Worm (Caenorhabditis elegans) whole organism, midembryonic: ENCODE measurements around the gene clec-168.

Experiments used
- T22C8.4 ChIP-seq: fragments of 200-800 bp; sonication (Bioruptor generic); IDR thresholded peaks from 2 replicates; pipeline ENCODE4 v1.3.6; 2022; ENCODE audit warnings: missing genetic modification characterization, missing compliant biosample characterization
- cog-1 ChIP-seq: sonication (generic microtip); optimal IDR thresholded peaks from 2 replicates; lab custom pipeline; 2016; ENCODE audit warnings: missing genetic modification characterization, missing compliant biosample characterization
- flt-1 ChIP-seq: fragments of 200-800 bp; sonication (Bioruptor generic); IDR thresholded peaks from 2 replicates; pipeline ENCODE4 v1.3.6; 2022; ENCODE audit warnings: missing genetic modification characterization, missing compliant biosample characterization
- klf-2 ChIP-seq: fragments of 200-800 bp; sonication (Bioruptor generic); conservative IDR thresholded peaks from 2 replicates; pipeline ENCODE4 v1.3.6; 2022; ENCODE audit warnings: missing genetic modification reagents, missing genetic modification characterization, missing compliant biosample characterization
- med-1 ChIP-seq: sonication (generic microtip); optimal IDR thresholded peaks from 2 replicates; lab custom pipeline; 2017; ENCODE audit warnings: missing genetic modification characterization, mild to moderate bottlenecking, missing compliant biosample characterization, antibody characterized with exemption, missing genetic modification reagents; ENCODE audit not compliant: insufficient read depth
- ref-1 ChIP-seq: fragments of 200-800 bp; sonication (Bioruptor generic); conservative IDR thresholded peaks from 2 replicates; pipeline ENCODE4 v1.3.6; 2022; ENCODE audit warnings: missing genetic modification reagents, missing genetic modification characterization, missing compliant biosample characterization
- tab-1 ChIP-seq: fragments of 200-800 bp; sonication (Bioruptor generic); IDR thresholded peaks from 2 replicates; pipeline ENCODE4 v1.3.6; 2022; ENCODE audit warnings: missing genetic modification characterization, missing compliant biosample characterization
- ztf-23 ChIP-seq: fragments of 200-800 bp; sonication (Bioruptor generic); IDR thresholded peaks from 2 replicates; pipeline ENCODE4 v1.3.6; 2022; ENCODE audit warnings: missing genetic modification reagents, missing genetic modification characterization, missing compliant biosample characterization
- ztf-29 ChIP-seq: fragments of 200-800 bp; sonication (Bioruptor generic); IDR thresholded peaks from 2 replicates; pipeline ENCODE4 v1.3.6; 2022; ENCODE audit warnings: missing genetic modification reagents, missing genetic modification characterization, missing compliant biosample characterization

clec-168 gene

DNA sequence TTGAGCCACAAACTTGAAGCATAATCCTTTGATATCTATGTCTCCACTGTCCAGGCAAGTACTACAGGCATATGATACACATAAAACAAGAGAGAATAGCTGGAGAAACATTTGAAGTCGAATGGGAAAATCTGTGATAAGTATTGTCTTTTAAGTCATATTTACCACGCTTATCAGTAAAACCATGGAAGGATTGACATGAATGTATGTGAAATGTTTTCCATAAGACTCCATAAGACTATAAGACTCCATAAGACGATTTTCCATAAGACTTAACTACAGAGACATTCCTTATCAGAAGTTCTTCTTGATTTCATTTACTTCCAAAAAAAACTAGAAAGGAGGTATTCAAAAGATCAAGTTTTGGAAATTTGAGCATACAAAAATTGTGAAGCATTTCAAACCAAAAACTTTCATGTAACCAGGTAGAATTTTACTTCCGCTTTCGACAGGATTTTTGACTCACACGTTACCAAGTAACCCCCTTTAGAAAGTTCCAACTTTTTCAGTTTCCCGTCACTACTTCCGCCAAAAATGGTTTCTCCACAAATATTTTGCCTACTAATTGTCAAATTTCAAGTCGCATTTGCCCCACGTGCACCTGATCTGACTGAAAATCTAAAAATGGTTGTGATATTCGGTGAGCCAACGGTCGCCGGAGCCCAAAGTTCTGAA is 9.9 kb upstream of the clec-168 start, which contains the start of the genes clec-165 and F38A1.11:
Gene clec-165 (minus strand): TSS at position 125 of the 675 bp plus-strand sequence.
Gene F38A1.11 (plus strand): TSS at position 625 of the 675 bp plus-strand sequence.
- TF ChIP-seq ztf-29 (GFP tag; lab: Robert Waterston, UW), result no peak
- TF ChIP-seq T22C8.4 (GFP tag; lab: Robert Waterston, UW), result no peak
- TF ChIP-seq tab-1 (GFP tag; lab: Robert Waterston, UW), result no peak
- TF ChIP-seq cog-1 (tag; lab: Kevin White, UChicago), result no peak
- no peak for TF ChIP-seq ref-1 (GFP tag; lab: Robert Waterston, UW)
- TF ChIP-seq med-1 (GFP tag; lab: Kevin White, UChicago), result no peak
- no peak for TF ChIP-seq ztf-23 (GFP tag; lab: Robert Waterston, UW)
- TF ChIP-seq flt-1, result no peak
- TF ChIP-seq klf-2 (GFP tag; lab: Robert Waterston, UW), result no peak

DNA sequence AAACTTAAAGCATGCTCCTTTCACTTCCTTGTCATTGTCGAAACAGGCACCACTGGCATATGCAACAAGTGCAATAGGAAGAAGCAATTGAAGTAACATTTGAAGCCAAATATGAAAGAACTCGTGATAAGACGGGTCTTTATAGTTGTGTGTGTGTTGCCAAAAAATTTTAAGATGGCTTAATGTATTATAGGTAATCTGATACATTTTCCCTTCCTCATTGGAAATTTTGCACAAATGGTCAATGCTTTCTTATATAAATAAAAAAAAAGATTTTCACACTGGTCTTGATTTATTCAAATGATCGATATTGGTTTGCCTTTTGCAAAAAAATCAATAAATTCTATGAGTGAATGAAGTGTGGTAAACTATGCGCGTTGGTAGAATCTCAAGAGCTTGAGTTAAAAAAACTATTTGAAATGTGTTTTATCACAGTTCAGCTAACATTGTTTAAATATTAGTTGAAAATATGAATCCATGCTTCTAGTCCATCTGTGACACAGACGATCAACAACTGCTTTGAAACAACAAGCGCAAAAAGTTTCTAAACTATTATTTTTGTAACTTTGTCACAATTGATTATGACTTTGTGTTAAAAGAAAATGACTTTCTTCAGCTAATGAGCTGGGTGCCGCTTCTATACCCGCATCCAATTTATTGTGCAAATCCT is 5.4 kb upstream of the clec-168 start, which contains the start of the genes clec-166 and F38A1.6:
Gene clec-166 (minus strand): TSS at position 101 of the 670 bp plus-strand sequence.
Gene F38A1.6 (plus strand): TSS at position 620 of the 670 bp plus-strand sequence.
- no peak for TF ChIP-seq tab-1 (GFP tag; lab: Robert Waterston, UW)
- no peak for TF ChIP-seq ztf-23 (GFP tag; lab: Robert Waterston, UW)
- no peak for TF ChIP-seq ztf-29 (GFP tag; lab: Robert Waterston, UW)
- TF ChIP-seq flt-1, result no peak
- no peak for TF ChIP-seq med-1 (GFP tag; lab: Kevin White, UChicago)
- TF ChIP-seq T22C8.4 (GFP tag; lab: Robert Waterston, UW), result no peak
- no peak for TF ChIP-seq ref-1 (GFP tag; lab: Robert Waterston, UW)
- TF ChIP-seq cog-1 (tag; lab: Kevin White, UChicago), result no peak
- no peak for TF ChIP-seq klf-2 (GFP tag; lab: Robert Waterston, UW)

DNA sequence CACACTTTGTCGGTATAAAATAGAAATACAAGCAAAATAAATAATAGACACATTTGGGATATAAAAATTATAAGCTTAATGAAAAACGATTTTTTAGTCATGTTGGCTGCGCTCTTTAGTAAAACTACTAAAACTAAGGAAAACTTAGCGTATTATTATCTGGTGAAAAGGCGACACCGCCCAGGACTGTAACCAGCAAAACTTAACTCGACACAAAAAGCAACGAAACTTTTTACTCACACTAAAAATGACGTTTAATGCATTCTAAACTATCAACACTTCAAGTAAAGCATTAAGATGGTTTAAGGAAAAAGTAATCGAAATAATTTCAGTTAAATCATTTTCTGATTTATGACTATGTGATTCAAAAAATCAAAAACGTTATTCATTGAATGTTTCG is 1.1 kb upstream of the clec-168 start, which contains the start of gene clec-167:
Gene clec-167 (minus strand): TSS at position 101 of the 400 bp plus-strand sequence.
- no peak for TF ChIP-seq med-1 (GFP tag; lab: Kevin White, UChicago)
- TF ChIP-seq ref-1 (GFP tag; lab: Robert Waterston, UW), result no peak
- no peak for TF ChIP-seq cog-1 (tag; lab: Kevin White, UChicago)
- no peak for TF ChIP-seq flt-1
- TF ChIP-seq ztf-23 (GFP tag; lab: Robert Waterston, UW), result no peak
- no peak for TF ChIP-seq T22C8.4 (GFP tag; lab: Robert Waterston, UW)
- TF ChIP-seq ztf-29 (GFP tag; lab: Robert Waterston, UW), result no peak
- TF ChIP-seq klf-2 (GFP tag; lab: Robert Waterston, UW), result no peak
- TF ChIP-seq tab-1 (GFP tag; lab: Robert Waterston, UW), result no peak

DNA sequence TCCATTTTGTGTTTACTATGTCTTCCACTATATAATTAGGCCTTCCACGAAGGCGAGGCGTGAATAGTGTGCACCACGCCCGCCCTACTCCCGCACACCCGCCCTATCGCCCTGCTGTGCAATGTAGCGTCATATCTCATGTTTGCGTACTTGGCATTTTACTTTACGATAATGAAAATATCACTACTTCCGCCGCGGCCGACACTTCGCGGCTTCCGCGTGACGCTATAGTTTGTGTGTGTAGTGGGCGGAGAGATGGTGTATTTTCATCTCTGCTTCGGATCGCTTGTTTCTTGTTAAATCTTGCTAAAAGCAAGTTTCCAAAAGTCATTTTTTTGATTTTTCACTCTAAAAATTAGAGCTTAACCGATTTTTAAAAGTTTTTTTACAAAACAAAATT is 3.7 kb downstream of the clec-168 start:
- TF ChIP-seq flt-1 (no peak), ref-1 (GFP tag; lab: Robert Waterston, UW) (no peak), cog-1 (tag; lab: Kevin White, UChicago) (no peak), ztf-29 (GFP tag; lab: Robert Waterston, UW) (no peak), T22C8.4 (GFP tag; lab: Robert Waterston, UW) (no peak), ztf-23 (GFP tag; lab: Robert Waterston, UW) (no peak), klf-2 (GFP tag; lab: Robert Waterston, UW) (no peak), med-1 (GFP tag; lab: Kevin White, UChicago) (no peak), tab-1 (GFP tag; lab: Robert Waterston, UW) (no peak)

DNA sequence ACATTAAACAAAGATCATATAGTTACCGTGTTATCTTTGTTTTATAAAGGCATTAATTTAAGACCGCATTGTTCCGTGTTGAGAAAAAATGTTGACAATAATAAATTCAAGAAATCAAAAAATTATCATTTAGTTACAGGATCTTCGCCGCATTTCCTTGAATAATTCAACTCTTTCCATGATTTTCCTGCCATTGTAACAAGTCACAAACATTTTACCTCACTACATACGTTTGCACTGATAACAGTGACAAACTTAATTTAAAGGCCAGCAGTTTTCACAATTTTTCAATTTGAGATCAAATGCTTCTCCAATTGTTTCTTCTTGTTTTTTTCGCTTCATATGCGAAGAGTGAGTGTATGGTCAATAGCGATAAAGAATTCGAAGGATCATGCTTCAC is 4.3 kb downstream of the clec-168 start, which contains the start of gene clec-169:
Gene clec-169 (plus strand): TSS at position 301 of the 400 bp plus-strand sequence.
- no peak for TF ChIP-seq T22C8.4 (GFP tag; lab: Robert Waterston, UW)
- TF ChIP-seq ztf-29 (GFP tag; lab: Robert Waterston, UW), result no peak
- TF ChIP-seq klf-2 (GFP tag; lab: Robert Waterston, UW), result no peak
- TF ChIP-seq tab-1 (GFP tag; lab: Robert Waterston, UW), result no peak
- TF ChIP-seq flt-1, result no peak
- TF ChIP-seq ref-1 (GFP tag; lab: Robert Waterston, UW), result no peak
- TF ChIP-seq ztf-23 (GFP tag; lab: Robert Waterston, UW), result no peak
- no peak for TF ChIP-seq cog-1 (tag; lab: Kevin White, UChicago)
- TF ChIP-seq med-1 (GFP tag; lab: Kevin White, UChicago), result no peak

DNA sequence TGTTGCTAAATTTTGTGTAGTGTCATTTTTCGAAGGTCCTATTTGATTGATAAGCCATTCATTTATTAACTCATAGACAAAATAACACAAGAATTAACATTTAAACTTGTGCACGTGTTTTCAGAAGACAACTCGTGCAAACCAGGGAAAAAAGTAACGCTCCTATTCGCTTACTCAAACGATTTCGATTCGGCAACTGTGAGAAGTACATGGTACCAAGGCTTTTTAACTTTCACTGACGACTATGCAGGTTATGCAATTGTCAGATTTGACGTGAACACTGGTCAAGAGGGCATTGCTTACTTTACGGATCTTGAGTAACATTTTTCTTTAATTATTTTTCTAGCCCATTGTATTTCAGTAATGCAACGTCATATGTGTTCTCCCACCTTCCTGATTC is 5.2 kb downstream of the clec-168 start:
- TF ChIP-seq ref-1 (GFP tag; lab: Robert Waterston, UW) (no peak), ztf-23 (GFP tag; lab: Robert Waterston, UW) (no peak), flt-1 (no peak), T22C8.4 (GFP tag; lab: Robert Waterston, UW) (no peak)

DNA sequence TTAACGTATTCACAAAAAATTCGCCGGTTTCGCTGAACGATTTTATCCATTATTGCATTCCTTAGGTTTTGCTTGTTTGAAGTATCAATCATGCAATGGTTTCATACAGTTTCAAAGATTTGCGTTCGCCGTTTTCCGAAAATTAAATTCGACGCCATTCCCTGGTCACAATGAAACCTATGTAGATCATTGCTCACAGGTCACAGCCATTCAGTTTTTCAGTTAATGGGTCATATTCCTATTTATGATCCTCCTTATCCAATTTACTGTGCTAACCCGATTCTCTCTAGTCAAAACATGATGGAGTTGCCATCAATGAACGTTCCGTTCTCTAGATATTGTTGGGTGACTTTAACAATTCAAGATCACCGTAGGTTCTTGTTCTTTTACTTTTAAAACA is 8.2 kb downstream of the clec-168 start, which contains the start of gene F38A1.13:
Gene F38A1.13 (plus strand): TSS at position 301 of the 400 bp plus-strand sequence.
- TF ChIP-seq klf-2 (GFP tag; lab: Robert Waterston, UW) (no peak), flt-1 (no peak), ztf-23 (GFP tag; lab: Robert Waterston, UW) (no peak), cog-1 (tag; lab: Kevin White, UChicago) (no peak), T22C8.4 (GFP tag; lab: Robert Waterston, UW) (no peak), tab-1 (GFP tag; lab: Robert Waterston, UW) (no peak), ref-1 (GFP tag; lab: Robert Waterston, UW) (no peak), ztf-29 (GFP tag; lab: Robert Waterston, UW) (no peak), med-1 (GFP tag; lab: Kevin White, UChicago) (no peak)

DNA sequence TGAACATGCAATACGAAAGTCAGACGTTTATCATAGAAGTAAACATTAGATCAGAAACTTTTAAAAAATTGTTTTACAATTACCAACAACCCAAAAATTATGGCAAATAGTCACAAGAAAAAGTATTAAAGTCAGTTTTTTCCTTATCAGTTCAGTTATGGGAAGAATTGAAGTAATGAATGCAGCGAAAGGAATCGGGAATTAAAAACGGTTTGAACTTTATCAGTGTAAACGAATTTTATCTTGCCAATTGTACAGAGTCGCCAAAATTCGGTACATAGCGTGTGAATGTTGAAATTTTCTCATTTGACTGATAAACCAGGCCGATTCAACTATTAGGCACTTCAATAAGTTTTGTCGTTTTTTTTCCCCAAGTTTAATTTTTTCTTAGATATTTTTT is 9.4 kb downstream of the clec-168 start:
- TF ChIP-seq flt-1, result no peak
